Worm (Caenorhabditis elegans): ENCODE data around the gene exos-2.

exos-2 gene

ce11 chrIV:6376473-6377115 is 38.7 kb upstream of the exos-2 start, which contains the start of the genes hrpf-2 and bli-6 (continued):
- TF ChIP-seq madf-6 (GFP tag; IDR thresholded peaks at IDR 0.05) (peak; percentile 52; the same call in 1 of the 2 replicates), ZK185.1 (tag; optimal IDR thresholded peaks at IDR 0.05; ENCODE audit: poor library complexity, severe bottlenecking) (peak; percentile 52), T07F8.4 (tag; optimal IDR thresholded peaks at IDR 0.05) (no peak), ekl-4 (GFP tag; IDR thresholded peaks at IDR 0.05) (no peak)

DNA sequence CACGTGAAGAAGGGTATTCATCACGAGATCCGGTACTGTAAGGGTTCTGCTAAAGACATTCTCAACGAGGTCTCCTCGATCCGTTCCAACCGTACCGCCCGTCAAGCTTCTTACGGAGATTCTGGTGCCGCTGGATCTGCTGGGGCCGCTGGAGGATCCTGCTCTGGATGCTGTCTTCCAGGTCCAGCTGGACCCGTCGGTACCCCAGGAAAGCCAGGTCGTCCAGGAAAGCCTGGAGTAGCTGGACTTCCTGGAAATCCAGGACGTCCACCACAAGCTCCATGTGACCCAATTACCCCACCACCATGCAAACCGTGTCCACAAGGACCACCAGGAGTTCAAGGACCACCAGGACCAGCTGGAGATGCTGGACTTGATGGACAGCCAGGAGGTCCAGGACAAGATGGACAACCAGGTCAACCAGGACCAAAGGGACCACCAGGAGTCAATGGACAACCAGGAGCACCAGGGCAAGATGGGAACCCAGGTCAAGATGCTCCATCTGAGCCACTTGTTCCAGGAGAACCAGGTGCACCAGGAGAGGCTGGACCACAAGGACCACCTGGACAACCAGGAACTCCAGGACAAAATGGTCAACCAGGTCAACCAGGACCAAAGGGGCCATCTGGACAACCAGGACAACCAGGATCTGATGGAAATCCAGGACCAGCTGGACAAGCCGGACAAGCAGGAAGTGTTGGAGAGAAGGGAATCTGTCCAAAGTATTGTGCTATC is 37.8 kb upstream of the exos-2 start:
- TF ChIP-seq egrh-3 (GFP tag; IDR thresholded peaks at IDR 0.05): peak; percentile 61; the same call in 1 of the 2 replicates
- no peak for TF ChIP-seq B0261.1 (tag; optimal IDR thresholded peaks at IDR 0.05)
- TF ChIP-seq chd-7 (tag; optimal IDR thresholded peaks at IDR 0.05): no peak
- no peak for TF ChIP-seq nfya-1 (tag; optimal IDR thresholded peaks at IDR 0.05; ENCODE audit: borderline replicate concordance, insufficient read depth)
- no peak for TF ChIP-seq F49E8.2 (tag; optimal IDR thresholded peaks at IDR 0.05; ENCODE audit: insufficient read depth)
- TF ChIP-seq zfh-2 (GFP tag; conservative IDR thresholded peaks at IDR 0.05): peak; percentile 88

ce11 chrIV:6378398-6378797 is 36.9 kb upstream of the exos-2 start:
- TF ChIP-seq ztf-6 (GFP tag; IDR thresholded peaks at IDR 0.05) (no peak), tbp1 (GFP tag; optimal IDR thresholded peaks at IDR 0.05) (no peak), lin-26 (GFP tag; IDR thresholded peaks at IDR 0.05) (no peak)

ce11 chrIV:6383970-6384369 is 31.3 kb upstream of the exos-2 start, which contains the start of gene shl-1:
Gene shl-1 (minus strand): TSS chrIV:6384070.
- TF ChIP-seq D2030.7 (GFP tag; IDR thresholded peaks at IDR 0.05) (no peak), egl-18 (GFP tag; IDR thresholded peaks at IDR 0.05) (no peak), tbp1 (GFP tag; optimal IDR thresholded peaks at IDR 0.05) (no peak), madf-10 (tag; optimal IDR thresholded peaks at IDR 0.05) (no peak), C17E4.6 (GFP tag; IDR thresholded peaks at IDR 0.05) (no peak), lin-35 (GFP tag; optimal IDR thresholded peaks at IDR 0.05) (no peak), him-1 (tag; optimal IDR thresholded peaks at IDR 0.05) (no peak), sptf-2 (GFP tag; optimal IDR thresholded peaks at IDR 0.05) (no peak)

DNA sequence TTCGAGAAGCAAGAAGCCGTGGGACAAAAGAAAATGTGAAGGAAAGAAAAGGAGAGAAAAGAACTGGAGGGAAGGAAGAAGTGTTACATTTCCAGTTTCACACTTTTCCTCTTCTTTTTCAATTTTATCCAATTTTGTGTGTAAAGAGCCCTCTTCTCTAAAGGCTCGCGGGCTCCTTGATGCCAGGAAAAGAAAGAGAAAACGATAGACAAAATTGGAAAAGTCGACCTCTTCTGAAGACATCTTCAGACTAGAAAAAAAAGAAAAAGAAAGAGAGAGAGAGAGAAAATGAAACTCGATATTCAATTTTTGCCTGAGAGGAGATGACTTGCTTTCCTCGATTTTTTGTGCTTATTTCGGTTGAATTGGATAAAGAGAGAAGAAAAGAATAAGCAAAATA is 30.3 kb upstream of the exos-2 start:
- TF ChIP-seq ceh-58 (GFP tag; IDR thresholded peaks at IDR 0.05) (no peak), ztf-6 (GFP tag; IDR thresholded peaks at IDR 0.05) (no peak), athp-1 (tag; optimal IDR thresholded peaks at IDR 0.05) (no peak), egrh-3 (GFP tag; IDR thresholded peaks at IDR 0.05) (no peak), F37B4.10 (GFP tag; IDR thresholded peaks at IDR 0.05) (no peak), ztf-25 (GFP tag; IDR thresholded peaks at IDR 0.05) (no peak), ccch-3 (GFP tag; optimal IDR thresholded peaks at IDR 0.05) (no peak), ama-1 (optimal IDR thresholded peaks at IDR 0.05) (no peak), ama-1 (GFP tag; optimal IDR thresholded peaks at IDR 0.05) (no peak), F23B12.7 (tag; optimal IDR thresholded peaks at IDR 0.05; ENCODE audit: insufficient read depth) (no peak)

- TF ChIP-seq nhr-27 (tag; optimal IDR thresholded peaks at IDR 0.05): no peak
- TF ChIP-seq ZK185.1 (tag; optimal IDR thresholded peaks at IDR 0.05; ENCODE audit: poor library complexity, severe bottlenecking): no peak
- no peak for TF ChIP-seq nfyb-1 (GFP tag; IDR thresholded peaks at IDR 0.05)
- TF ChIP-seq F39B2.1 (GFP tag; IDR thresholded peaks at IDR 0.05): no peak
- TF ChIP-seq hmg-20 (GFP tag; IDR thresholded peaks at IDR 0.05): no peak
- TF ChIP-seq attf-6 (GFP tag; IDR thresholded peaks at IDR 0.05): no peak
- no peak for TF ChIP-seq K11D2.4 (GFP tag; IDR thresholded peaks at IDR 0.05)
- no peak for TF ChIP-seq ets-4 (GFP tag; optimal IDR thresholded peaks at IDR 0.05)
- TF ChIP-seq ztf-3 (GFP tag; optimal IDR thresholded peaks at IDR 0.05): no peak
- no peak for TF ChIP-seq madf-6 (GFP tag; IDR thresholded peaks at IDR 0.05)
- no peak for TF ChIP-seq B0035.1 (tag; optimal IDR thresholded peaks at IDR 0.05)
- no peak for TF ChIP-seq chd-7 (tag; optimal IDR thresholded peaks at IDR 0.05)
- TF ChIP-seq athp-1 (tag; optimal IDR thresholded peaks at IDR 0.05): no peak
- no peak for TF ChIP-seq die-1 (tag; optimal IDR thresholded peaks at IDR 0.05)
- TF ChIP-seq nhr-90 (tag; optimal IDR thresholded peaks at IDR 0.05): no peak
These were observed 26.7 kb upstream of the exos-2 start for ce11 chrIV:6388550-6388949.

Measured in whole organism, young adult.